Worm (Caenorhabditis elegans) whole organism, L1 larva: Measurements from ENCODE around the gene egl-6.

Experiments used
- ama-1 ChIP-seq: fragments of 150-350 bp; optimal IDR thresholded peaks from 2 replicates; lab custom pipeline; 2014
- fkh-8 ChIP-seq: sonication (generic microtip); optimal IDR thresholded peaks from 2 replicates; lab custom pipeline; 2016; ENCODE audit warnings: mild to moderate bottlenecking, missing genetic modification characterization, missing compliant biosample characterization
- nhr-12 ChIP-seq: sonication (generic microtip); optimal IDR thresholded peaks from 2 replicates; lab custom pipeline; 2017; ENCODE audit warnings: missing biosample characterization, missing genetic modification characterization
- nhr-28 ChIP-seq: fragments of 150-350 bp; optimal IDR thresholded peaks from 2 replicates; lab custom pipeline; 2014; ENCODE audit warnings: missing biosample characterization, missing genetic modification characterization
- nhr-76 ChIP-seq: sonication (generic microtip); optimal IDR thresholded peaks from 2 replicates; lab custom pipeline; 2017; ENCODE audit warnings: missing biosample characterization, missing genetic modification characterization
- nhr-77 ChIP-seq: fragments of 150-350 bp; optimal IDR thresholded peaks from 2 replicates; lab custom pipeline; 2014; ENCODE audit warnings: missing biosample characterization, missing genetic modification characterization
- tlp-1 ChIP-seq: fragments of 150-350 bp; optimal IDR thresholded peaks from 2 replicates; lab custom pipeline; 2014; ENCODE audit warnings: missing biosample characterization, missing genetic modification characterization
- unc-62 ChIP-seq: fragments of 150-350 bp; optimal IDR thresholded peaks from 2 replicates; lab custom pipeline; 2014; ENCODE audit warnings: missing biosample characterization, missing genetic modification reagents, missing genetic modification characterization

DNA sequence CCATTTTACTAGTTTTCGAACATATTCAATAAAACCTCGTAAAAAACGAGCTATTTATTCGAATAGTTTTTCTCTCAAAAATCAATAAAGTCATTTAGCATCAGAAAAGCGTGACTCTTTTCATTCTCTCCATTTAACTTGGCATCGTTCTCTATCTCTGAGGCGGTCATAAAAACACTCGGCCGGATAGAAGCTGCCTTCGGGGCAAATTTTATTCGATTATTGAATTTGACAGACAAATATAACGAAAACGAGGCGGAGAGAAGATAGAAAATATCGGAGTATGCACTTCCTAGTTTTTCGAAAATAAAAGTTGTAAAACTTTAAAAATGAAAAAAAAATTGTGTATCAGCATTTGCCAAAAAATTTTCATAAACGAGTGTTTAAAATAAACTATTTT, 44.3 kb downstream of the egl-6 start:
- TF ChIP-seq fkh-8 (tag; lab: Kevin White, UChicago): no peak
- TF ChIP-seq ama-1: no peak
- TF ChIP-seq unc-62 (GFP tag; lab: Kevin White, UChicago): no peak
- no peak for TF ChIP-seq tlp-1 (tag; lab: Kevin White, UChicago)
- no peak for TF ChIP-seq nhr-76 (tag; lab: Kevin White, UChicago)
- no peak for TF ChIP-seq nhr-77 (tag; lab: Kevin White, UChicago)
- no peak for TF ChIP-seq nhr-28 (tag; lab: Kevin White, UChicago)
- TF ChIP-seq nhr-12: no peak
